Fruit fly (Drosophila melanogaster): ENCODE measurements around the gene mRpS30.

The mRpS30 gene

dm6 chrX:15807915-15808314, 22.1 kb downstream of the mRpS30 start:
- no peak for TF ChIP-seq noc (tag; optimal IDR thresholded peaks at IDR 0.05)

- TF ChIP-seq noc (tag; optimal IDR thresholded peaks at IDR 0.05), result no peak
These were observed 23.4 kb downstream of the mRpS30 start, which contains the start of gene CG8509 for dm6 chrX:15809255-15809654. Gene CG8509 (plus strand): TSS chrX:15809555.

- TF ChIP-seq noc (tag; optimal IDR thresholded peaks at IDR 0.05), result peak; percentile 46
These were observed 26.1 kb downstream of the mRpS30 start for dm6 chrX:15811666-15812614.

DNA sequence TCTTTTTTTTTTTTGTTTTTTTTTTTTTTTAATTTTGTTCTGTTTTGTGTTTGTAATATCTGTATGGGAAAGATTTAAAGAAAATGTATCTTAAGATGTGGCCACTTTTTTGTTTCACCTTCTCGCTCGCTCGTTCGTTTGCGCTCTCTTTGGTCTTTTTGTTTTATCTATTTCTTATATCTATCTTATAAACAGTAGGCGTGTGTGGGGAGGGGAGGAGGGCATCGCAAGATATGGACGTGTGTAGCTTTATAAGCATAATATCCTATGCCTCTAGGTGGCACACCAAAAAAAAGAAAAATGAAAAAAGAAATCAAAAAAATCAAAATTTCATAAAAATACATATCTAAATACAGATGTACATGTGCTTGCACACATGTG, 26.8 kb downstream of the mRpS30 start:
- TF ChIP-seq noc (tag; optimal IDR thresholded peaks at IDR 0.05), result no peak

dm6 chrX:15813224-15813623, 27.4 kb downstream of the mRpS30 start:
- TF ChIP-seq noc (tag; optimal IDR thresholded peaks at IDR 0.05), result no peak

DNA sequence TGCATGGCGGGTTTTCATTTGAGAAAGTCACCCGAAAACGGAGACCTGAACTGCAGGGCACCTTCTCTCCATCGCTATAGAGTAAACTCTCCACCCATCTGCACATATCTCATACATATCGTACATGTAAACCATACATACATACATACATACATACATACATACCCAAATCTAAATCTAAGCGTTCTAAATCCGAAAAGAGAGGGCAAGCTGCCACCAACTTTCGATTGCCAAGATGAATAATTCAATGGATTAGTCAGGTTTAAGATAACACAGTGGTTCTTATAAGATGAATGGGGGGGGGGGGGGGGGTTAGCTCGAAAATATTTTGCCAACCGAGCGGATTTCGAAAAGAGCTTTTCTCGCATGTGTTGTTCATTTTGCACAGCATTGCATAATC, 28.6 kb downstream of the mRpS30 start:
- TF ChIP-seq noc (tag; optimal IDR thresholded peaks at IDR 0.05), result no peak

- no peak for TF ChIP-seq noc (tag; optimal IDR thresholded peaks at IDR 0.05)
These were observed 30.3 kb downstream of the mRpS30 start for dm6 chrX:15816127-15816526.

- TF ChIP-seq noc (tag; optimal IDR thresholded peaks at IDR 0.05), result no peak
These were observed 31.1 kb downstream of the mRpS30 start for dm6 chrX:15816905-15817304.

dm6 chrX:15817823-15818222, 32.0 kb downstream of the mRpS30 start:
- no peak for TF ChIP-seq noc (tag; optimal IDR thresholded peaks at IDR 0.05)

DNA sequence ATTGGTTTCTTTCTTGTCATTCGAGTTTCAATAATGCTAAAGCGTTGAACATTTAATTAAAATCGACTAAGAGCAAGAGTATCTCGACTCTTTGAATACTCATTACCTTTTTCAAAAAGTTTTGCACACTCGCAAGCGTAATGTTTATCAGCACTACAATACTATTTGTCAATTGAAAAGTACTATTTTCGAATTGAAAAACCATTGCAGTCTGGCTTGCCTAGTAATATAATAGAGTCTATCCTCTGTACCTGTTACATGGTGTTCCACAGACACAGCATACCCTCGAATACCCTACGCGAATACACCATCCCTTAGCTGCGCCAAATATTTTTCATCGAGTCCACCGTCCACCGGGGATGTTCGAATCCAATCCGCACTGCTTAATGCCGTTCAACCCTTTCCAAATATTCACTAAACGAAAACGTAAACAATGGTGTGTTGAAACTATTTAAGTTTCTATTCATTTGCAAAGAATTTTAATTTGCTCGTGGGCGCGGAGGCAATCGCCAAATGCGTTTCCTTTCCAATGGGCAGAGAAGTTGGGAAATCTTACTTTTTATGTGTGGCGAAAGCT, 32.8 kb downstream of the mRpS30 start:
- TF ChIP-seq noc (tag; optimal IDR thresholded peaks at IDR 0.05), result no peak

DNA sequence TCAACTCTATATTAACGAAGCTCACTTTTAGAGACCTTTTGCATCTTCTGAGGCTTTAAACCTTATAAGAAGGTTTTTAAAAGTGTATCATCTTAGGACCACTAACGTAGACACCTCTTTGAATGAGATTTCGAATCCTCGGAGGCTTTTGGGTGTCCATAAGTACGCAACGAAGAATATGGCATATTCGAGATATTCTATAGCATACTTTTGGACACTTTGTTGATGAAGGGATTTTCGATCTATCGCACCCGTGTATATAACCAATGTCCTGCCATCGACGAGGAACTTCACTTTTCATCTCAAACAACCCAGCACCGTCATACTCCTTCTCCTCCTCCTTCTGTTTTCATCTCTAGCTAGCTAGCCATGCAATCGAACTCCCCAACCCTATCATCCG, 36.5 kb downstream of the mRpS30 start:
- no peak for TF ChIP-seq noc (tag; optimal IDR thresholded peaks at IDR 0.05)

DNA sequence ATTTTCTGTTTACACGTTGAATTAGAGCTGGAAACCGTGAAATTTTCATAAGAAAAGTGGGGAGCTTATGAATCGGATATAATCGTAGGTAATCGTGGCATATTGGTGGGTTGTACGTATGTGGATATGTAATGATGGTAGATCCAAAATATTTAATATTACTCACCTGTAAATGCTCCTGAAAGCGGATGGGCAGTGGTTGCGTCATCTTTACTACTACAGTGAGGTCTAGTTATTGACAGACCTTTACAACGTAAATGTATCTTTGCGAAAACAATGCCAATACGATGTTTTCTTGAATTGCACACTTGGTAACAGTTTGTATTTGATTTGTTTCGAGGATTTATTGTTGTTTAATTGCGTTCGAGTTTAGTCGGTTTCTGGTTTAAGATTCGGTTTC, 48.1 kb downstream of the mRpS30 start:
- TF ChIP-seq noc (tag; optimal IDR thresholded peaks at IDR 0.05), result no peak

dm6 chrX:15834594-15835236, 48.9 kb downstream of the mRpS30 start:
- no peak for TF ChIP-seq noc (tag; optimal IDR thresholded peaks at IDR 0.05)

DNA sequence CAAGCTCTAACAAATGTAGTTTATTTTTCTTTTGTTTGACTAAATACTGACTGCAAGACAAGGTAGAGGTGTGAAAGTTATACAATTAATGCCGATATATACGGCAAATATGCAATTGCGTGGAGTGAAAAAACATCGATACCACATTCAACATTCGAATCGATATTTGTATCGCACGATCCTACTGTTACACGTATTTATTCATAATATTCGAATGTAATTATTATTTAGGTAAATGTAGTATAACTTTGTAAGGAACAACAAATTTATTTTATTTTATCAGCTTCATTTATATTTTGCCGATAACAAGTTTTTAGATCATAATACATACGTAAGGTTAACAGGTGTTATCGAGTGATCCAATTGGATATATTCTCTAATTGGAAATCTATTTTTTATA, 49.5 kb downstream of the mRpS30 start, which contains the start of gene Chc:
Gene Chc (minus strand): TSS at position 98 of the 400 bp plus-strand sequence.
- TF ChIP-seq noc (tag; optimal IDR thresholded peaks at IDR 0.05), result no peak

dm6 chrX:15837530-15837929, 51.7 kb downstream of the mRpS30 start, which contains the start of gene CG8565:
Gene CG8565 (plus strand): TSS chrX:15837830.
- TF ChIP-seq noc (tag; optimal IDR thresholded peaks at IDR 0.05), result no peak
